Worm (Caenorhabditis elegans) whole organism, L2 larva: ENCODE results near the gene peb-1.
A peak's percentile ranks its signal among the peaks of the same experiment; 100 is the strongest.

ENCODE experiments used
- C34F6.9 ChIP-seq: fragments of 150-350 bp; optimal IDR thresholded peaks from 2 replicates; lab custom pipeline; 2014; ENCODE audit warnings: missing biosample characterization, missing genetic modification characterization
- F13H6.1 ChIP-seq: sonication (generic microtip); optimal IDR thresholded peaks from 2 replicates; lab custom pipeline; 2016; ENCODE audit warnings: missing genetic modification characterization, missing compliant biosample characterization
- R02D3.7 ChIP-seq: fragments of 150-350 bp; optimal IDR thresholded peaks from 2 replicates; lab custom pipeline; 2014; ENCODE audit warnings: missing biosample characterization, missing genetic modification characterization
- ZK546.5 ChIP-seq: sonication (generic microtip); optimal IDR thresholded peaks from 2 replicates; lab custom pipeline; 2017; ENCODE audit warnings: missing biosample characterization, missing genetic modification characterization
- alr-1 ChIP-seq: fragments of 150-350 bp; optimal IDR thresholded peaks from 2 replicates; lab custom pipeline; 2014; ENCODE audit warnings: missing biosample characterization, missing genetic modification characterization
- aly-2 ChIP-seq: fragments of 150-350 bp; optimal IDR thresholded peaks from 2 replicates; lab custom pipeline; 2014; ENCODE audit warnings: missing biosample characterization, missing genetic modification characterization
- ama-1 ChIP-seq: fragments of 150-350 bp; optimal IDR thresholded peaks from 2 replicates; lab custom pipeline; 2018; ENCODE audit warnings: inconsistent platforms
- ceh-16 ChIP-seq: fragments of 150-350 bp; optimal IDR thresholded peaks from 2 replicates; lab custom pipeline; 2014; ENCODE audit warnings: missing biosample characterization, missing genetic modification characterization
- ceh-82 ChIP-seq: fragments of 150-350 bp; optimal IDR thresholded peaks from 2 replicates; lab custom pipeline; 2014; ENCODE audit warnings: missing biosample characterization, missing genetic modification characterization
- crh-2 ChIP-seq: sonication (generic microtip); optimal IDR thresholded peaks from 2 replicates; lab custom pipeline; 2017; ENCODE audit warnings: missing biosample characterization, missing genetic modification characterization
- dmd-4 ChIP-seq: sonication (generic microtip); optimal IDR thresholded peaks from 2 replicates; lab custom pipeline; 2017; ENCODE audit warnings: missing biosample characterization, missing genetic modification characterization
- egl-27 ChIP-seq: sonication (generic microtip); optimal IDR thresholded peaks from 3 replicates; lab custom pipeline; 2017; ENCODE audit warnings: missing biosample characterization, missing genetic modification reagents, missing genetic modification characterization
- elt-1 ChIP-seq: fragments of 150-350 bp; optimal IDR thresholded peaks from 2 replicates; lab custom pipeline; 2014; ENCODE audit warnings: missing biosample characterization, missing genetic modification characterization
- elt-3 ChIP-seq: sonication (generic microtip); optimal IDR thresholded peaks from 2 replicates; lab custom pipeline; 2017; ENCODE audit warnings: missing biosample characterization, missing genetic modification characterization
- fos-1 ChIP-seq: fragments of 150-350 bp; optimal IDR thresholded peaks from 2 replicates; lab custom pipeline; 2014; ENCODE audit warnings: missing biosample characterization, missing genetic modification characterization
- gmeb-1 ChIP-seq: fragments of 150-350 bp; optimal IDR thresholded peaks from 2 replicates; lab custom pipeline; 2014; ENCODE audit warnings: missing biosample characterization, missing genetic modification characterization
- lin-11 ChIP-seq: fragments of 150-350 bp; sonication (generic microtip); optimal IDR thresholded peaks from 2 replicates; lab custom pipeline; 2014; ENCODE audit warnings: missing biosample characterization, missing genetic modification characterization, inconsistent platforms, mixed read lengths
- lin-13 ChIP-seq: fragments of 150-350 bp; optimal IDR thresholded peaks from 2 replicates; lab custom pipeline; 2014; ENCODE audit warnings: missing biosample characterization, missing genetic modification reagents, missing genetic modification characterization
- lsy-2 ChIP-seq, 2 experiments: fragments of 150-350 bp in 1 of 2; sonication (generic microtip) in 1 of 2; optimal IDR thresholded peaks; 2 replicates each; lab custom pipeline; 2014 to 2017; ENCODE audit warnings: missing biosample characterization in 2 of 2, missing genetic modification characterization in 2 of 2
- mab-5 ChIP-seq: fragments of 150-350 bp; optimal IDR thresholded peaks from 2 replicates; lab custom pipeline; 2014; ENCODE audit warnings: missing biosample characterization, missing genetic modification characterization
- mbf-1 ChIP-seq: sonication (generic microtip); optimal IDR thresholded peaks from 2 replicates; lab custom pipeline; 2017; ENCODE audit warnings: missing biosample characterization, missing genetic modification characterization
- mdl-1 ChIP-seq, 2 experiments: fragments of 150-350 bp in 1 of 2; sonication (generic microtip) in 1 of 2; optimal IDR thresholded peaks; 2 replicates each; lab custom pipeline; 2017; ENCODE audit warnings: missing biosample characterization in 2 of 2, missing genetic modification characterization in 2 of 2
- nhr-10 ChIP-seq: sonication (generic microtip); optimal IDR thresholded peaks from 2 replicates; lab custom pipeline; 2017; ENCODE audit warnings: missing biosample characterization, missing genetic modification characterization
- nhr-12 ChIP-seq: fragments of 150-350 bp; optimal IDR thresholded peaks from 2 replicates; lab custom pipeline; 2014; ENCODE audit warnings: missing biosample characterization, missing genetic modification characterization
- nhr-129 ChIP-seq: fragments of 150-350 bp; optimal IDR thresholded peaks from 2 replicates; lab custom pipeline; 2014; ENCODE audit warnings: missing biosample characterization, missing genetic modification characterization
- nhr-21 ChIP-seq: fragments of 150-350 bp; optimal IDR thresholded peaks from 2 replicates; lab custom pipeline; 2014; ENCODE audit warnings: missing biosample characterization, missing genetic modification characterization
- nhr-23 ChIP-seq: fragments of 150-350 bp; optimal IDR thresholded peaks from 2 replicates; lab custom pipeline; 2014; ENCODE audit warnings: missing biosample characterization, missing genetic modification reagents, missing genetic modification characterization
- nhr-237 ChIP-seq: fragments of 150-350 bp; optimal IDR thresholded peaks from 2 replicates; lab custom pipeline; 2014; ENCODE audit warnings: missing biosample characterization, missing genetic modification characterization
- nhr-25 ChIP-seq: fragments of 150-350 bp; sonication (generic microtip); optimal IDR thresholded peaks from 3 replicates; lab custom pipeline; 2014; ENCODE audit warnings: missing biosample characterization, missing genetic modification characterization
- nhr-6 ChIP-seq: fragments of 150-350 bp; optimal IDR thresholded peaks from 2 replicates; lab custom pipeline; 2014; ENCODE audit warnings: missing biosample characterization, missing genetic modification characterization
- nhr-77 ChIP-seq: fragments of 150-350 bp; optimal IDR thresholded peaks from 2 replicates; lab custom pipeline; 2014; ENCODE audit warnings: missing biosample characterization, missing genetic modification characterization
- peb-1 ChIP-seq: fragments of 150-350 bp; optimal IDR thresholded peaks from 2 replicates; lab custom pipeline; 2014; ENCODE audit warnings: missing biosample characterization, missing genetic modification characterization
- sem-4 ChIP-seq: fragments of 150-350 bp; optimal IDR thresholded peaks from 2 replicates; lab custom pipeline; 2014; ENCODE audit warnings: missing biosample characterization, missing genetic modification reagents, missing genetic modification characterization
- skn-1 ChIP-seq: sonication (generic microtip); optimal IDR thresholded peaks from 2 replicates; lab custom pipeline; 2017; ENCODE audit warnings: missing biosample characterization, missing genetic modification characterization
- sma-3 ChIP-seq: sonication (generic microtip); optimal IDR thresholded peaks from 2 replicates; lab custom pipeline; 2016; ENCODE audit warnings: missing genetic modification reagents, missing genetic modification characterization, missing compliant biosample characterization
- sma-9 ChIP-seq, 2 experiments: fragments of 150-350 bp in 1 of 2; sonication (generic microtip) in 1 of 2; optimal IDR thresholded peaks; 2 replicates each; lab custom pipeline; 2014 to 2016; ENCODE audit warnings: missing genetic modification characterization in 2 of 2, mild to moderate bottlenecking in 1 of 2, missing biosample characterization in 1 of 2, missing compliant biosample characterization in 1 of 2, missing genetic modification reagents in 1 of 2, moderate library complexity in 1 of 2
- snpc-4 ChIP-seq: fragments of 150-350 bp; optimal IDR thresholded peaks from 2 replicates; lab custom pipeline; 2014; ENCODE audit warnings: missing biosample characterization, missing genetic modification characterization
- unc-39 ChIP-seq: fragments of 150-350 bp; optimal IDR thresholded peaks from 2 replicates; lab custom pipeline; 2014; ENCODE audit warnings: missing biosample characterization, missing genetic modification characterization
- unc-55 ChIP-seq: fragments of 150-350 bp; sonication (generic microtip); optimal IDR thresholded peaks from 3 replicates; lab custom pipeline; 2014; ENCODE audit warnings: missing biosample characterization, missing genetic modification reagents, missing genetic modification characterization
- unc-62 ChIP-seq: fragments of 150-350 bp; optimal IDR thresholded peaks from 2 replicates; lab custom pipeline; 2014; ENCODE audit warnings: missing biosample characterization, missing genetic modification reagents, missing genetic modification characterization
- zag-1 ChIP-seq: fragments of 150-350 bp; optimal IDR thresholded peaks from 2 replicates; lab custom pipeline; 2014; ENCODE audit warnings: missing biosample characterization, missing genetic modification characterization
- ztf-11 ChIP-seq: sonication (generic microtip); optimal IDR thresholded peaks from 2 replicates; lab custom pipeline; 2017; ENCODE audit warnings: missing biosample characterization, missing genetic modification characterization
- ztf-4 ChIP-seq: fragments of 150-350 bp; optimal IDR thresholded peaks from 2 replicates; lab custom pipeline; 2014; ENCODE audit warnings: missing biosample characterization, missing genetic modification characterization

Gene peb-1

DNA sequence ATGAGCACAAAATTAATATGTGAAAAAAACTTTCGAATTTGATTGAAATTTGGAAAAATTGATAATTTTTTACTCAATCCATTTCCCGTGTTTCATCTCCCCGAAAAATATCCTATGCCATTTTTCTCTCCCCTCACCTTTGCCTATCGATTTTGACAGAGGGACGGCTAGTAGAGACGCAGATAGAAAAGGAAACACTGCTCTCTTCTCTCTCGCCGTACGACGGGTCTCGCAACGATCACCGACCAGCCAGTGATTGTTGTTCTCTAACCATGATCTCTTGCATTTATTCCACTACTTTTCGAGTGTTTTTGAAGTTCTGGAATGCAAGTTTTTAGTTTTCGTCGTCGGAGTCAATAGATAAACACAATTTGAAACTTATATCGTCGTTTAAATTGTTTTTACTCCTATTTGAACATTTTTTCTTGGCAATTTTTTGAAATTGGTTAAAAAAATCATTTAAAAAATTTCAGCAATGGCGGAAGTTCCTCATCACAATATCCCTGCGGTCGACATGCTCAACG, 26.6 kb downstream of the peb-1 start, which contains the start of gene vha-15:
vha-15 (plus strand) TSS at position 474 of the 524 bp plus-strand sequence.
- TF ChIP-seq gmeb-1 (tag; lab: Kevin White, UChicago): peak; percentile 64
- no peak for TF ChIP-seq elt-3 (tag; lab: Kevin White, UChicago)
- peak; percentile 30 for TF ChIP-seq mab-5
- no peak for TF ChIP-seq nhr-77 (tag; lab: Kevin White, UChicago)
- no peak for TF ChIP-seq R02D3.7 (tag; lab: Kevin White, UChicago)
- TF ChIP-seq C34F6.9 (tag; lab: Kevin White, UChicago): peak; percentile 89
- TF ChIP-seq nhr-237 (tag; lab: Kevin White, UChicago): peak; percentile 29
- TF ChIP-seq mdl-1 (tag; optimal IDR thresholded peaks at IDR 0.05; lab: Kevin White, UChicago): peak in 1 of 2 experiments; percentile 27
- no peak for TF ChIP-seq peb-1 (tag; lab: Kevin White, UChicago)
- no peak for TF ChIP-seq elt-1 (tag; lab: Kevin White, UChicago)
- peak; percentile 92 for TF ChIP-seq unc-55 (GFP tag; lab: Kevin White, UChicago)
- TF ChIP-seq sma-9 (GFP tag; optimal IDR thresholded peaks at IDR 0.05; lab: Kevin White, UChicago): peak; percentile 76
- no peak for TF ChIP-seq sma-9 (tag; optimal IDR thresholded peaks at IDR 0.05; lab: Kevin White, UChicago)
- TF ChIP-seq nhr-6: peak; percentile 54
- TF ChIP-seq lsy-2 (tag; optimal IDR thresholded peaks at IDR 0.05; lab: Kevin White, UChicago): peak; percentile 73 to 93
- TF ChIP-seq egl-27 (tag; lab: Kevin White, UChicago): peak; percentile 80
- peak; percentile 80 for TF ChIP-seq F13H6.1
- peak; percentile 71 for TF ChIP-seq lin-11
- peak; percentile 92 for TF ChIP-seq nhr-129 (tag; lab: Kevin White, UChicago)
- peak; percentile 50 for TF ChIP-seq zag-1 (tag; lab: Kevin White, UChicago)
- no peak for TF ChIP-seq ama-1 (lab: Kevin White, UChicago)
- TF ChIP-seq fos-1 (tag; lab: Kevin White, UChicago): peak; percentile 87
- TF ChIP-seq crh-2 (tag; lab: Kevin White, UChicago): peak; percentile 89
- TF ChIP-seq snpc-4 (tag; lab: Kevin White, UChicago): peak; percentile 73
- TF ChIP-seq nhr-25 (tag; lab: Kevin White, UChicago): peak; percentile 77
- TF ChIP-seq skn-1 (tag; lab: Kevin White, UChicago): no peak
- TF ChIP-seq ZK546.5 (tag; lab: Kevin White, UChicago): peak; percentile 73
- peak; percentile 63 for TF ChIP-seq sem-4
- peak; percentile 25 for TF ChIP-seq ceh-82
- TF ChIP-seq unc-39: no peak
- TF ChIP-seq sma-3 (GFP tag; lab: Kevin White, UChicago): peak; percentile 47
- TF ChIP-seq nhr-21 (tag; lab: Kevin White, UChicago): peak; percentile 61
- TF ChIP-seq ceh-16 (tag; lab: Kevin White, UChicago): peak; percentile 52
- no peak for TF ChIP-seq nhr-10 (tag; lab: Kevin White, UChicago)
- TF ChIP-seq lin-13 (GFP tag; lab: Kevin White, UChicago): peak; percentile 80
- no peak for TF ChIP-seq alr-1 (tag; lab: Kevin White, UChicago)

DNA sequence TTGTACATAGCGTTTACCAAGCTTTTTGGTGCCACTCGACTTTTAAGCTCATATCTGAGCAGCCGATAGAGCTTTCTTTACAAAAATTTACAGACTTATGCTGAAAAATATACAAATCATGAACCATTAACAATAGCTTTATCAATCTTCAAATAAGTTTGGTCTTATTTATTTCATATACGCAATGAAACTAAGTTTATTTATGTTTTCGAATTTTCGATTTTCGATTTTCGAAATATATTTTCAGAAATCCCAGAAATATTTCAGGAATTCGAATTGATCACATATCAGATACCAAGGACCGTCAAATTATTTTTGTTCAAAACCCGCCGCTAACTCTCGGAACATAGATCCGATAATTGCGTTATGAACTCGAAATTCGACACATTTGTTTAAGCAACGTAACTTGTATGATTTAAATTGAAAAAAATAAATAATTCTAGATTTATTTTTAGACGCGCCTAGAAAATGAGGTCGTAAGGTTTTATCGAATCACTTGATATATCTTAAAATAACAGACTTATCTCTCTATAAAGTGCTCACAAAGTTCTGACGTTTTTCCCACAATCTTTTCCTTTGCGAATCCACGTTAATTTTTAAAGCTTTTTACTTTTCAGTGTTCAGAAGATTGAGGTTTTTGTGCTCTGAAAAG, 30.4 kb downstream of the peb-1 start:
- no peak for TF ChIP-seq nhr-129 (tag; lab: Kevin White, UChicago)
- peak; percentile 1 for TF ChIP-seq nhr-237 (tag; lab: Kevin White, UChicago)
- TF ChIP-seq unc-62: no peak
- TF ChIP-seq, all 48 proteins: peak for 1

DNA sequence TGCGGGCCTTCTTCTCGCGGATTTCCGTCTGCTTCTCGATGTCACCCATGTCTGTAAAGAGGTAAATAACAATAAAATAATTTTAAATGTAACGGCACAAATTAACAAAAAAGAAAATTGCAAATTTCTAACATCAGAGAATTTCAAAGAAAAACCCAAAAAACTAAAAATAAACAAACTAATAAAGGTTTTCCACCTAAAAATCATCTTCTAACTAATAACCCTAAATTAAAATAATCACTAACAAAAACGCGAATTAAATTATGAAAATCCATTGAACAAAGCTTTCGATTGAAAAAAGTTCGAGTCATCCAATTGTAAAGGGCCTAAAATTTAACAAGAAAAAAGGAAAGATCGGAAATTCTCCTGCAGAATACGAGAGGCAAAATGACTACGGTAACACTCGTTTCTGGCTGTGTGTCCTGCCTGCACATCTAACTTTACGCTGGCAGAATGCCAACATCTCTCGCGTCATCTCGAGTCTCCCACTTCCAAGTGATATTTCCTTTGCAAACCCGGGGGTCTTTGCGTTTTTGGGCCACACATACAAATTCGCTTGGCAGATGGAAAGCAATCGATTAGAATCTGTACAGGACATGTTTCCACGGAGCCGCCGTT, 31.8 kb downstream of the peb-1 start, which contains the start of gene rpl-11.2:
rpl-11.2 (minus strand) TSS at position 51 of the 618 bp plus-strand sequence.
- no peak for TF ChIP-seq alr-1 (tag; lab: Kevin White, UChicago)
- TF ChIP-seq ztf-11 (tag; lab: Kevin White, UChicago): peak; percentile 47
- TF ChIP-seq F13H6.1: peak; percentile 97
- no peak for TF ChIP-seq nhr-23 (tag; lab: Kevin White, UChicago)
- TF ChIP-seq sma-9 (GFP tag; optimal IDR thresholded peaks at IDR 0.05; lab: Kevin White, UChicago): peak; percentile 98
- no peak for TF ChIP-seq sma-9 (tag; optimal IDR thresholded peaks at IDR 0.05; lab: Kevin White, UChicago)
- peak; percentile 98 for TF ChIP-seq nhr-21 (tag; lab: Kevin White, UChicago)
- TF ChIP-seq fos-1 (tag; lab: Kevin White, UChicago): peak; percentile 97
- TF ChIP-seq dmd-4: no peak
- TF ChIP-seq skn-1 (tag; lab: Kevin White, UChicago): peak; percentile 83
- TF ChIP-seq elt-3 (tag; lab: Kevin White, UChicago): no peak
- TF ChIP-seq nhr-237 (tag; lab: Kevin White, UChicago): peak; percentile 77
- no peak for TF ChIP-seq unc-39
- TF ChIP-seq nhr-12 (tag; lab: Kevin White, UChicago): no peak
- peak; percentile 94 for TF ChIP-seq ztf-4 (tag; lab: Kevin White, UChicago)
- no peak for TF ChIP-seq elt-1 (tag; lab: Kevin White, UChicago)
- peak; percentile 98 for TF ChIP-seq nhr-25 (tag; lab: Kevin White, UChicago)
- TF ChIP-seq gmeb-1 (tag; lab: Kevin White, UChicago): peak; percentile 91
- TF ChIP-seq mbf-1 (tag; lab: Kevin White, UChicago): no peak
- TF ChIP-seq unc-55 (GFP tag; lab: Kevin White, UChicago): peak; percentile 99
- TF ChIP-seq ZK546.5 (tag; lab: Kevin White, UChicago): peak; percentile 99
- peak; percentile 99 for TF ChIP-seq C34F6.9 (tag; lab: Kevin White, UChicago)
- peak; percentile 86 for TF ChIP-seq ceh-82
- peak; percentile 99 for TF ChIP-seq crh-2 (tag; lab: Kevin White, UChicago)
- no peak for TF ChIP-seq aly-2
- TF ChIP-seq ama-1 (lab: Kevin White, UChicago): peak; percentile 84
- peak; percentile 98 for TF ChIP-seq sma-3 (GFP tag; lab: Kevin White, UChicago)
- TF ChIP-seq mdl-1 (tag; optimal IDR thresholded peaks at IDR 0.05; lab: Kevin White, UChicago): peak; percentile 62 to 77
- peak; percentile 52 for TF ChIP-seq R02D3.7 (tag; lab: Kevin White, UChicago)
- peak; percentile 99 to 100 for TF ChIP-seq lsy-2 (tag; optimal IDR thresholded peaks at IDR 0.05; lab: Kevin White, UChicago)
- peak; percentile 88 for TF ChIP-seq nhr-77 (tag; lab: Kevin White, UChicago)
- peak; percentile 99 for TF ChIP-seq nhr-129 (tag; lab: Kevin White, UChicago)
- TF ChIP-seq lin-11: peak; percentile 99
